Worm (Caenorhabditis elegans): ENCODE measurements around the gene srbc-82.

Gene srbc-82

DNA sequence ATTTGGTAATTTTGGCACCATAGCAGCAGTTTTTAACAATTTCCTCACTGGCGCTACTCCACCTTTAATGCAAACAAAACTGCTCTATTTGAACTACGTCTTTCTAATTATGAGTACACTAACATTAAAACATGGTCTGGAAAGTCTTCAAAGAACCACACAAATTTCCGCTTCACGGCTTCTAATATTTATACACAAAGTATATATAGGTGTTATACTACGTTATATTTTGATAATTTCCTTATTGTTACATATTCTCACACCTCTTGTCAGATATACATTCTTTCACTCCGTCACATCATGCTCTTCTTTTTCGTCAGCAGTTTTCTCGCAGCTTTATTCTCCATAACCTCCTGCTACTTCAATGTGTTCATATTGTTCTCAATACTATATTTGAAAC is at the start of gene srbc-82:
srbc-82 (plus strand) TSS at position 301 of the 400 bp plus-strand sequence.
- TF ChIP-seq bed-3 (GFP tag; optimal IDR thresholded peaks at IDR 0.05) (no peak), sptf-1 (tag; optimal IDR thresholded peaks at IDR 0.05) (no peak), mab-5 (tag; optimal IDR thresholded peaks at IDR 0.05) (no peak), drap-1 (GFP tag; optimal IDR thresholded peaks at IDR 0.05) (no peak), ceh-39 (tag; optimal IDR thresholded peaks at IDR 0.05) (no peak), nhr-2 (tag; optimal IDR thresholded peaks at IDR 0.05) (no peak), mls-2 (tag; optimal IDR thresholded peaks at IDR 0.05) (no peak), flh-1 (GFP tag; optimal IDR thresholded peaks at IDR 0.05) (no peak), unc-62 (GFP tag; optimal IDR thresholded peaks at IDR 0.05) (no peak), blmp-1 (tag; optimal IDR thresholded peaks at IDR 0.05) (no peak), lsy-2 (tag; optimal IDR thresholded peaks at IDR 0.05) (no peak), cnd-1 (tag; optimal IDR thresholded peaks at IDR 0.05) (no peak), elt-3 (tag; optimal IDR thresholded peaks at IDR 0.05) (no peak)

DNA sequence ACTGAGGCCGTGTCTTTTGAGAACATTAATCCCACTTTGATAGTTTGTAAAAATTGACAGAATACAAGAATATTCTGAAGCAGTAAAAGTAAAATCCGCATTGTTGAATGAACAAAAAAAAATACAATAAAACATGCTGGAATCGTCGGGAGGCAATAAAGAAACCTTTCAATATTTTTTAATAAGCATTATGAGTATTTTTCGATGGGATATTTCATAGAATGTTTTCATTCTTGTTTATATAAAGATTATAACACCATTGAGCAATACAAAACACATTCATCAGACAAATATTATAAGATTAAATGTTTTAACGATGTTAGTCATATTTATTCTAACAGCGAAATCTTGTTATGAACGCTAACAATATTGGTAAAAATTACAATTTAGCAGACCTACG is 46.7 kb upstream of the srbc-82 start, which contains the start of gene gcy-20:
gcy-20 (minus strand) TSS at position 101 of the 400 bp plus-strand sequence.
- no peak for TF ChIP-seq ceh-39 (tag; optimal IDR thresholded peaks at IDR 0.05)
- TF ChIP-seq unc-62 (GFP tag; optimal IDR thresholded peaks at IDR 0.05): no peak
- TF ChIP-seq ces-1 (GFP tag; optimal IDR thresholded peaks at IDR 0.05): no peak
- TF ChIP-seq sem-2 (GFP tag; optimal IDR thresholded peaks at IDR 0.05): no peak

DNA sequence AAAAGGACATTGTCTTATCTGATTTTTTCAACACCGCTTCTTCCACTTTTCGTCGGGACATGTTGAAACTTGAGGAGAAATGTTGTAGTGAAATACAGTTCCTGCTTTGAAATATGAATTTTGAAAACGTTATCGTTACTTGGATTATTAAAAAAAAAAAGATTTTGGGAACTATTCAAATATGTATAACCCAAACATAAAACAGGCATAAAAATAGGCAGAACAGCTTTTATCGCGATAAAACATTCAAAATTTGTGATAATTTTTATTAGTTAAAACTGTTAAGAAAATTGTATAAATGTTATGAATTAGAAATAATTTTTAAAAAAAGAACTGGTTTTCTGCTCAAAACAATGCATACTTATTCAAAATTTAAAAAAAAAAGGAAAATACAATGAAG is 44.0 kb upstream of the srbc-82 start, which contains the start of gene bgnt-1.3:
bgnt-1.3 (minus strand) TSS at position 101 of the 400 bp plus-strand sequence.
- TF ChIP-seq lsy-2 (tag; optimal IDR thresholded peaks at IDR 0.05): no peak
- no peak for TF ChIP-seq mep-1 (tag; optimal IDR thresholded peaks at IDR 0.05)
- no peak for TF ChIP-seq bed-3 (GFP tag; optimal IDR thresholded peaks at IDR 0.05)
- TF ChIP-seq hlh-1 (tag; optimal IDR thresholded peaks at IDR 0.05): no peak
- no peak for TF ChIP-seq nhr-237 (tag; optimal IDR thresholded peaks at IDR 0.05)
- TF ChIP-seq lin-13 (tag; optimal IDR thresholded peaks at IDR 0.05): no peak
- TF ChIP-seq ceh-43 (GFP tag; optimal IDR thresholded peaks at IDR 0.05): no peak
- no peak for TF ChIP-seq ceh-39 (tag; optimal IDR thresholded peaks at IDR 0.05)
- no peak for TF ChIP-seq cnd-1 (tag; optimal IDR thresholded peaks at IDR 0.05)
- TF ChIP-seq ztf-11 (tag; optimal IDR thresholded peaks at IDR 0.05): no peak

DNA sequence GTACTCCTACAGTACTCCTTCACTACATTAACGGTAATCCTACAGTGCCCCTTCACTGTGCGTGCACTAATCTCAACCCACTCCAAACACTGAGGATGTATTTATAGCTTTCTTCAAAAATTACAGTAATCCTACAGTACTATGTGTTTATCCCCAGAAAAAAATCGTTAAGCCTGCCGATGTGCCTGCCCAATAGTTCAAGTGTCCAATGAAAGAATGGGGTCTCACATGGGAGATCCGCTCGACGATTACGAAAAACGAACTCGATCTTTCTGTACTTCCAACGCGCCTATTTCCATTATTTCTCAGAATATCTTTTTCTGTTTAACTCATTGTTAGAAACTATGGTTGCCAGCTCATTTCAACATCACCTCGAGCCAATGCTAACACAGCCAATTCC is 42.2 kb upstream of the srbc-82 start, which contains the start of gene nhr-218:
nhr-218 (plus strand) TSS at position 301 of the 400 bp plus-strand sequence.
- TF ChIP-seq unc-120 (tag; optimal IDR thresholded peaks at IDR 0.05; ENCODE audit: poor library complexity, severe bottlenecking): no peak

DNA sequence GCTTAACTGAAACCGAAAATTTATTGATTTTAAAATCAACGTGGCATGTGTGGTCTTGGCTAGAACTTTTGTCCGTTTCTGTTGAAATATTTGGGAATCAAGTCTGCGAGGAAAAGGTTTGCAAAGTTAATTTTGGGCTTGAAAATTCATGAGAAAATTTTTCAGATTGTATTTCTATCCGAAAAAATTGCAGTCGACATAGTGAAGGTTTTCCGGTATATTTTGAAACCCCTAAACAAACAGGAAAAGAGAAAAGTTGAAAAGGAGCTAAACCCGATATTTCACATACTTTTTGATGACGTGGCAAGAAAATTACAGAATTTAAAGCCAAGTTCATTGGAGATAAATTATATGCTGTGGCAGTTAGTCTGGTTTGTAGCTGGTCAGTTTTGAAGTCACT is 40.7 kb upstream of the srbc-82 start, which contains the start of gene nhr-127:
nhr-127 (plus strand) TSS at position 301 of the 400 bp plus-strand sequence.
- TF ChIP-seq unc-62 (GFP tag; optimal IDR thresholded peaks at IDR 0.05) (no peak), unc-39 (tag; optimal IDR thresholded peaks at IDR 0.05) (no peak), mab-5 (tag; optimal IDR thresholded peaks at IDR 0.05) (no peak), zip-8 (tag; optimal IDR thresholded peaks at IDR 0.05) (no peak), unc-120 (tag; optimal IDR thresholded peaks at IDR 0.05; ENCODE audit: poor library complexity, severe bottlenecking) (no peak), nhr-12 (tag; optimal IDR thresholded peaks at IDR 0.05) (no peak), blmp-1 (tag; optimal IDR thresholded peaks at IDR 0.05) (no peak), nhr-76 (tag; optimal IDR thresholded peaks at IDR 0.05) (no peak), tbx-8 (GFP tag; optimal IDR thresholded peaks at IDR 0.05) (no peak)

DNA sequence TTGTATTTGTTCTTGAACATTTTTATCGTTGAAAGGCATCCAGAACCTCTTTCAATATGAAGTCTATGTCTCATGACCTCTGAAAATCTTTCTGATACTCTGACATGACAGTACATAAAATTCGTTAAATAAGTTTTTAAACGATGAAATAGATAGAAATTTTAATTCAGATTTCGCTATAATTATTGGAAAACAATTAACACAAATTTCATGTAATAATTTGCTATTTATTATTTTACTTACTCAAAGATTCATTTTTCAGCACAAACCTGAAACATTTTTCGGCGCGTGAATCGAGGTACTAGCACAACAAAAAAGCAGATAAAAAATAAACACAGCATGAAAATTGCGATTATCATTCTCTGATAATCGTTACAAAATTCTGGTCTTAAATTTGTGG is 33.9 kb upstream of the srbc-82 start, which contains the start of gene T13F3.4:
T13F3.4 (minus strand) TSS at position 101 of the 400 bp plus-strand sequence.
- TF ChIP-seq nhr-12 (tag; optimal IDR thresholded peaks at IDR 0.05): no peak
- no peak for TF ChIP-seq tbx-8 (GFP tag; optimal IDR thresholded peaks at IDR 0.05)
- no peak for TF ChIP-seq nhr-2 (tag; optimal IDR thresholded peaks at IDR 0.05)
- TF ChIP-seq ceh-39 (tag; optimal IDR thresholded peaks at IDR 0.05): no peak
- TF ChIP-seq mls-2 (tag; optimal IDR thresholded peaks at IDR 0.05): no peak
- TF ChIP-seq bed-3 (GFP tag; optimal IDR thresholded peaks at IDR 0.05): no peak
- TF ChIP-seq unc-39 (tag; optimal IDR thresholded peaks at IDR 0.05): no peak
- TF ChIP-seq lsy-2 (tag; optimal IDR thresholded peaks at IDR 0.05): no peak
- TF ChIP-seq sptf-1 (tag; optimal IDR thresholded peaks at IDR 0.05): no peak

DNA sequence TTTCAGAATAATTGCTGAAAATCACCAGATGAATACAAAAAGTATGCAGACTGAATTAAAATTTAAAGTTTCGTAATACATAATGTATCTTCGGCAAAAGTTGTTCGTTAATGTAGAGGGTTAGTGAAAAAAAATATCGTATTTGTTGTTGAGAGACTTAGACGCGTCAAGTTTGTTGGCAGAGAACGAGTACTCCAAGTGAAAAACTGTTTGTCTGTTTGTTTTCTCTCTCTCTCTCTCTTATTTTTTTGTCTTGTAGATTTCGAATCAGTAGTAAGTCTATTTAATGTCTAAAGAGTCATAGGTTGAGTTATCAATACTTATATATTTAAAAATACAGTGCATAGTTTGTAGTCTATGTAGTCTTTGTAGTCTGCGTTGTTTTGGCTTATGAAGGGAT is 30.8 kb upstream of the srbc-82 start, which contains the start of the genes fbxa-2 and T13F3.8:
fbxa-2 (minus strand) TSS at position 101 of the 400 bp plus-strand sequence.
T13F3.8 (plus strand) TSS at position 245 of the 400 bp plus-strand sequence.
- TF ChIP-seq lin-13 (tag; optimal IDR thresholded peaks at IDR 0.05) (no peak), ztf-11 (tag; optimal IDR thresholded peaks at IDR 0.05) (no peak), ceh-43 (GFP tag; optimal IDR thresholded peaks at IDR 0.05) (no peak), ham-2 (GFP tag; optimal IDR thresholded peaks at IDR 0.05) (no peak)

Measured in whole organism, mixed stage, embryonic.